Fruit fly (Drosophila melanogaster): ENCODE results near the gene CG17111.

Gene CG17111

DNA sequence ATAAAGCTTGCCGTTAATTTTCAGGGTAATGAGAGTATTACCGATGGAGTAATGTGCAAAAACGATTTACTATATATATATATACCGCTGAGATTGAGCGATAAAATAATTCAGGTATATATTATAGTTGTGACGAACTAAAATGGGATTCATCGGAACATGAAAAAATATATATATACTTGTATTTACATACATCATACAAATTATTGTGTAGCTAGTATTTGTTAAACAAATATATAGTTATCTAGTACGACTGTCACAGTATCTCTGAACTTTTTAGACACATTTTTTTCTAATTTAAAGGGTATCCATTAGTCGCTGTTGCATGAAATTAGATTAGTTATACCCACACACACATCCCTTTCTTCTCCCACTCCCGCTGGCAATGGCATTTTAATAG is 30.7 kb downstream of the CG17111 start:
- TF ChIP-seq rn (GFP tag; IDR thresholded peaks at IDR 0.05) (no peak), fd96Ca (GFP tag; IDR thresholded peaks at IDR 0.05) (no peak), Snoo (tag; optimal IDR thresholded peaks at IDR 0.05) (no peak), CG8159 (tag; optimal IDR thresholded peaks at IDR 0.05) (no peak), CG12605 (GFP tag; IDR thresholded peaks at IDR 0.05) (no peak), CG34367 (tag; optimal IDR thresholded peaks at IDR 0.05) (no peak), CG10348 (GFP tag; IDR thresholded peaks at IDR 0.05) (no peak), CG15710 (tag; optimal IDR thresholded peaks at IDR 0.05) (no peak), CG9948 (tag; optimal IDR thresholded peaks at IDR 0.05) (no peak), CG13204 (GFP tag; optimal IDR thresholded peaks at IDR 0.05) (no peak), Ets98B (GFP tag; IDR thresholded peaks at IDR 0.05) (no peak)

dm6 chr3R:23035463-23035862 is 31.6 kb downstream of the CG17111 start, which contains the start of gene CG13833:
Gene CG13833 (minus strand): TSS chr3R:23035563.
- TF ChIP-seq fd96Ca (GFP tag; IDR thresholded peaks at IDR 0.05) (0 out of 3 replicates have a peak, but pooled peaks have one; percentile 44), CG10348 (GFP tag; IDR thresholded peaks at IDR 0.05) (no peak), CG12605 (GFP tag; IDR thresholded peaks at IDR 0.05) (no peak), CG4496 (GFP tag; IDR thresholded peaks at IDR 0.05) (0 out of 3 replicates have a peak, but pooled peaks have one; percentile 34), CG15710 (tag; optimal IDR thresholded peaks at IDR 0.05) (no peak), Ets98B (GFP tag; IDR thresholded peaks at IDR 0.05) (no peak)

- TF ChIP-seq CG4496 (GFP tag; IDR thresholded peaks at IDR 0.05) (no peak), CG9948 (tag; optimal IDR thresholded peaks at IDR 0.05) (no peak), Pif1B (GFP tag; optimal IDR thresholded peaks at IDR 0.05) (no peak), CG15710 (tag; optimal IDR thresholded peaks at IDR 0.05) (no peak), CG14655 (GFP tag; optimal IDR thresholded peaks at IDR 0.05) (no peak), rn (GFP tag; IDR thresholded peaks at IDR 0.05) (no peak), CG10348 (GFP tag; IDR thresholded peaks at IDR 0.05) (no peak), CG32121 (GFP tag; IDR thresholded peaks at IDR 0.05) (no peak), CG13204 (GFP tag; optimal IDR thresholded peaks at IDR 0.05) (no peak), CG17806 (tag; optimal IDR thresholded peaks at IDR 0.05) (no peak), Ets98B (GFP tag; IDR thresholded peaks at IDR 0.05) (no peak), CG12605 (GFP tag; IDR thresholded peaks at IDR 0.05) (no peak)
Measured at dm6 chr3R:23030900-23031299, 36.2 kb downstream of the CG17111 start.

DNA sequence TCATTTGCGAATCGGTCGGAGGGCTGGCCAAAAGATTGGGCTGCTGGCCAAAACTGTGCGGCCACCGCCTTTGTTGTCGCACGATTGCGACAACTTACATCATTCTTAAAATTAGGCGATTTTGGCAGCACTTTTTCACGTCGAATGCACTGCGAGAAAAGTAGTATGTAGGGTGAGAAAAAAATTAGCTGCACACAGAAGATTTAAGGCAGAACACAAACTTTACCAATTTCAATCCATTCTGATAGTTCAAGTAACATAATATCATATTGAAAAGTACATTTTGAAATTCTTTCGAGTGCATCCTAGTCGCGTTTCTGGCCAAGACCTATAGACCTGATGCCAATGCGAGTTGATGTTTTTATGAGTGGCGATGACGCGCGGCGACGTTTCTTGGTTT is 38.6 kb downstream of the CG17111 start:
- TF ChIP-seq CG14655 (GFP tag; optimal IDR thresholded peaks at IDR 0.05) (peak; percentile 34), CG15710 (tag; optimal IDR thresholded peaks at IDR 0.05) (no peak), fd96Ca (GFP tag; IDR thresholded peaks at IDR 0.05) (0 out of 3 replicates have a peak, but pooled peaks have one; percentile 11), CG8301 (tag; optimal IDR thresholded peaks at IDR 0.05) (peak; percentile 25), CG17806 (tag; optimal IDR thresholded peaks at IDR 0.05) (no peak), Pif1A (GFP tag; optimal IDR thresholded peaks at IDR 0.05) (no peak), CG4496 (GFP tag; IDR thresholded peaks at IDR 0.05) (peak; percentile 43; the same call in 1 of the 3 replicates), Ets98B (GFP tag; IDR thresholded peaks at IDR 0.05) (peak; percentile 49)

DNA sequence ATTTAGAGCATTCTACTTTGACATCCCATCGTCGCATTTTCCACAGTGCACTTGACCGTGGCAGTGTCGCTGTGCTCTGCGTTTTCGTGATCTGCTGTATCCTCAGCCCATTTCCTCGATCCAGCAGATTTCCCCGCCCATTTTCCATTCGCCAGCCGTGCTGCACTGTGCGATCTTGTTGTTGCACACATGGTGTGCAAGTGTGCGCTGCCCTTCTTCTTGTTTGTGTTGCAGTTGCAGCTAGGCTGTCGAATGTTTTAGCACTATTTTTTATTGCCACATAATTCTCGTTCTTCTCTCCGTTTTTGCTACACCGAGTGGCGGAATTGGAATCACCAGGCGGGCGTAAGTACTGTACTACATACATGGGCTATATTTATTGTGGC is 39.6 kb downstream of the CG17111 start:
- peak; percentile 9; the same call in 1 of the 3 replicates for TF ChIP-seq CG4496 (GFP tag; IDR thresholded peaks at IDR 0.05)
- peak; percentile 15 for TF ChIP-seq CG13204 (GFP tag; optimal IDR thresholded peaks at IDR 0.05)
- no peak for TF ChIP-seq CG34367 (tag; optimal IDR thresholded peaks at IDR 0.05)

DNA sequence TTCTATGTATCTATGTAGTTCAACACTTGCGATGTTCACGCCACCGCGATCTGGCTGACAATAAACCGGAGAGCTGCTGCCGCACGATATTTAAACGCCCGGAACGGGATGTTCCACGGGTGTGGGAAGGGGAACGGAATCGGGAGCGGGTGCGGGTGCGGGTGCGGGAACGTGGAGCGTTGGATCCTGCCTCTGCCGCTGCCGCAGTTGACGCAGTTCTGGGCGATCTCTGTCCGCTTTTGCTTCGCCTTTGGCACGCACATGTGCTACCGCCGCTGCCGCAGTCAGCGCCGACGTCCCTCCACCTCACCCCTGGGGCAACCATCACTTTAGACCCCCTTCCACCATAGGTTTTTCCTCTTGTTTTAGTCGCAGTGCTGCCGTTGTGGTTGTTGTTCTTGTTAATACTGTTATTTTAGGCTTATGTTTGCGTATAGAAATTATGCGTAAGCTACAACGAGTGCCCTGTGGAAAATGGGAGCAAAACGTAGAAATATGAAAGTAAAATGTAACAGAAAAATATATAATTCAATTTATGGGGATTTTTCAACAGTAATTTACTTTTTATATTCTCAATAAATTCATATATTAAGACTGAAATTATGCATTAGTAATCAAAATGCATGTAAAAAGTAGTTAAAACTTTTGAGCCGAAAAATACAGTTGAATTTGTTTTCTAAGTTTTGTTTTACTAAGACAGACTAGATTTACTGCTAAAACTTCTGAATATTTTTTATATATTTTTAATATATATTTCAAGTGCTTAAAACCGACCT is 40.2 kb downstream of the CG17111 start, which contains the start of gene lmd:
Gene lmd (minus strand): TSS at position 62 of the 776 bp plus-strand sequence.
- TF ChIP-seq CG9948 (tag; optimal IDR thresholded peaks at IDR 0.05) = no peak
- TF ChIP-seq D1 (tag; optimal IDR thresholded peaks at IDR 0.05) = no peak
- TF ChIP-seq CG10348 (GFP tag; IDR thresholded peaks at IDR 0.05) = no peak
- TF ChIP-seq CG17806 (tag; optimal IDR thresholded peaks at IDR 0.05) = no peak
- TF ChIP-seq CG32121 (GFP tag; IDR thresholded peaks at IDR 0.05) = no peak
- TF ChIP-seq CG12605 (GFP tag; IDR thresholded peaks at IDR 0.05) = no peak
- TF ChIP-seq Ets98B (GFP tag; IDR thresholded peaks at IDR 0.05) = no peak
- TF ChIP-seq fd96Ca (GFP tag; IDR thresholded peaks at IDR 0.05) = no peak
- TF ChIP-seq CG14655 (GFP tag; optimal IDR thresholded peaks at IDR 0.05) = peak; percentile 17
- no peak for TF ChIP-seq CG4496 (GFP tag; IDR thresholded peaks at IDR 0.05)
- peak; percentile 90 for TF ChIP-seq CG13204 (GFP tag; optimal IDR thresholded peaks at IDR 0.05)
- no peak for TF ChIP-seq gl (tag; optimal IDR thresholded peaks at IDR 0.05)
- no peak for TF ChIP-seq Snoo (tag; optimal IDR thresholded peaks at IDR 0.05)
- peak; percentile 19 for TF ChIP-seq CG8159 (tag; optimal IDR thresholded peaks at IDR 0.05)
- TF ChIP-seq Pif1A (GFP tag; optimal IDR thresholded peaks at IDR 0.05) = no peak
- no peak for TF ChIP-seq Pif1B (GFP tag; optimal IDR thresholded peaks at IDR 0.05)
- TF ChIP-seq CG34367 (tag; optimal IDR thresholded peaks at IDR 0.05) = no peak

- TF ChIP-seq CG34367 (tag; optimal IDR thresholded peaks at IDR 0.05) (no peak), fd96Ca (GFP tag; IDR thresholded peaks at IDR 0.05) (no peak), CG4496 (GFP tag; IDR thresholded peaks at IDR 0.05) (no peak), rn (GFP tag; IDR thresholded peaks at IDR 0.05) (no peak), CG13204 (GFP tag; optimal IDR thresholded peaks at IDR 0.05) (no peak), CG8159 (tag; optimal IDR thresholded peaks at IDR 0.05) (no peak), CG15710 (tag; optimal IDR thresholded peaks at IDR 0.05) (no peak)
Measured at dm6 chr3R:23013482-23013881, 53.6 kb downstream of the CG17111 start.

Data from whole organism, pupa.